Fruit fly (Drosophila melanogaster) whole organism, embryonic: ENCODE measurements around the gene kni.
A peak's percentile ranks its signal among the peaks of the same experiment; 100 is the strongest.

Experiments
- CG1024 ChIP-seq: fragments of 200-800 bp; sonication (Bioruptor generic); IDR thresholded peaks from 2 replicates; pipeline ENCODE4 v1.3.6; 2022; ENCODE audit warnings: missing biosample characterization, missing genetic modification characterization
- CG10979 ChIP-seq: fragments of 200-800 bp; sonication (Bioruptor generic); optimal IDR thresholded peaks from 2 replicates; lab custom pipeline; 2018; ENCODE audit warnings: missing biosample characterization, mild to moderate bottlenecking, missing genetic modification characterization, moderate library complexity
- CG14667 ChIP-seq: fragments of 200-800 bp; sonication (Bioruptor generic); IDR thresholded peaks from 2 replicates; pipeline ENCODE4 v1.3.6; 2022; ENCODE audit warnings: missing biosample characterization, missing genetic modification characterization
- CG15601 ChIP-seq: fragments of 200-800 bp; sonication (Bioruptor generic); optimal IDR thresholded peaks from 3 replicates; lab custom pipeline; 2019; ENCODE audit warnings: missing biosample characterization, mild to moderate bottlenecking, missing genetic modification characterization, moderate library complexity
- CG15696 ChIP-seq: fragments of 200-800 bp; sonication (Bioruptor generic); optimal IDR thresholded peaks from 2 replicates; lab custom pipeline; 2019; ENCODE audit warnings: missing biosample characterization, mild to moderate bottlenecking, missing genetic modification characterization, moderate library complexity
- CG16815 ChIP-seq: fragments of 200-800 bp; sonication (Bioruptor generic); optimal IDR thresholded peaks from 3 replicates; lab custom pipeline; 2017; ENCODE audit warnings: missing biosample characterization, mild to moderate bottlenecking, missing genetic modification characterization
- CG3995 ChIP-seq: fragments of 200-800 bp; sonication (Bioruptor generic); optimal IDR thresholded peaks from 3 replicates; lab custom pipeline; 2016; ENCODE audit warnings: missing biosample characterization, missing genetic modification characterization
- CG7745 ChIP-seq: fragments of 200-800 bp; sonication (Bioruptor generic); optimal IDR thresholded peaks from 2 replicates; lab custom pipeline; 2018; ENCODE audit warnings: missing biosample characterization, mild to moderate bottlenecking, missing genetic modification characterization, moderate library complexity
- CG7928 ChIP-seq: fragments of 200-800 bp; sonication (Bioruptor generic); optimal IDR thresholded peaks from 2 replicates; lab custom pipeline; 2017; ENCODE audit warnings: missing biosample characterization, mild to moderate bottlenecking, missing genetic modification characterization
- CG7987 ChIP-seq: fragments of 200-800 bp; sonication (Bioruptor generic); optimal IDR thresholded peaks from 2 replicates; lab custom pipeline; 2018; ENCODE audit warnings: missing biosample characterization, mild to moderate bottlenecking, missing genetic modification characterization, moderate library complexity
- CG8290 ChIP-seq, 3 experiments: fragments of 200-800 bp; sonication (Bioruptor generic); optimal IDR thresholded peaks; 2 replicates each; lab custom pipeline; 2016 to 2019; ENCODE audit warnings: missing biosample characterization in 3 of 3, missing genetic modification characterization in 3 of 3, mild to moderate bottlenecking in 2 of 3, moderate library complexity in 1 of 3
- CG9727 ChIP-seq: fragments of 200-800 bp; sonication (Bioruptor generic); optimal IDR thresholded peaks from 3 replicates; lab custom pipeline; 2017; ENCODE audit warnings: missing biosample characterization, mild to moderate bottlenecking, missing genetic modification characterization
- E2f1 ChIP-seq: fragments of 200-800 bp; sonication (Bioruptor generic); IDR thresholded peaks from 2 replicates; pipeline ENCODE4 v1.3.6; 2022; ENCODE audit warnings: missing biosample characterization, missing genetic modification characterization
- GATAe ChIP-seq: fragments of 200-800 bp; sonication (Bioruptor generic); conservative IDR thresholded peaks from 2 replicates; pipeline ENCODE4 v1.3.6; 2022; ENCODE audit warnings: missing biosample characterization, missing genetic modification characterization
- HLHmδ ChIP-seq: fragments of 200-800 bp; sonication (Bioruptor generic); optimal IDR thresholded peaks from 2 replicates; lab custom pipeline; 2018; ENCODE audit warnings: missing biosample characterization, mild to moderate bottlenecking, missing genetic modification characterization, moderate library complexity
- Hr51 ChIP-seq, 2 experiments: fragments of 200-800 bp; sonication (Bioruptor generic); optimal IDR thresholded peaks; 2 replicates in 1 of 2; 3 replicates in 1 of 2; lab custom pipeline; 2016 to 2018; ENCODE audit warnings: missing biosample characterization in 2 of 2, missing genetic modification characterization in 2 of 2, mild to moderate bottlenecking in 1 of 2, moderate library complexity in 1 of 2
- Optix ChIP-seq: fragments of 200-800 bp; sonication (Bioruptor generic); IDR thresholded peaks from 3 replicates; pipeline ENCODE4 v1.3.6; 2022; ENCODE audit warnings: missing biosample characterization, missing genetic modification characterization
- Poxn ChIP-seq: fragments of 200-800 bp; sonication (Bioruptor generic); IDR thresholded peaks from 2 replicates; pipeline ENCODE4 v1.3.6; 2022; ENCODE audit warnings: missing biosample characterization, missing genetic modification characterization
- Rx ChIP-seq: fragments of 200-800 bp; sonication (Bioruptor generic); IDR thresholded peaks from 2 replicates; pipeline ENCODE4 v1.3.6; 2022; ENCODE audit warnings: missing biosample characterization, missing genetic modification characterization
- Xrp1 ChIP-seq: fragments of 200-800 bp; sonication (Bioruptor generic); IDR thresholded peaks from 2 replicates; pipeline ENCODE4 v1.3.6; 2022; ENCODE audit warnings: missing biosample characterization, missing genetic modification characterization
- ac ChIP-seq: fragments of 200-800 bp; sonication (Bioruptor generic); optimal IDR thresholded peaks from 3 replicates; lab custom pipeline; 2017; ENCODE audit warnings: missing biosample characterization, mild to moderate bottlenecking, missing genetic modification characterization
- ara ChIP-seq: fragments of 200-800 bp; sonication (Bioruptor generic); IDR thresholded peaks from 2 replicates; pipeline ENCODE4 v1.3.6; 2022; ENCODE audit warnings: missing biosample characterization, missing genetic modification characterization
- bbx ChIP-seq: fragments of 200-800 bp; sonication (Bioruptor generic); IDR thresholded peaks from 2 replicates; pipeline ENCODE4 v1.3.6; 2022; ENCODE audit warnings: missing biosample characterization, missing genetic modification characterization; ENCODE audit not compliant: partially characterized antibody
- bsh ChIP-seq, 2 experiments: fragments of 200-800 bp; sonication (Bioruptor generic); optimal IDR thresholded peaks; 2 replicates each; lab custom pipeline; 2017 to 2018; ENCODE audit warnings: mild to moderate bottlenecking in 2 of 2, missing biosample characterization in 2 of 2, missing genetic modification characterization in 2 of 2, moderate library complexity in 1 of 2
- cad ChIP-seq: fragments of >200 bp; optimal IDR thresholded peaks from 2 replicates; lab custom pipeline; 2017; ENCODE audit warnings: missing biosample characterization, missing genetic modification characterization
- ci ChIP-seq: fragments of 200-800 bp; sonication (Bioruptor generic); IDR thresholded peaks from 3 replicates; pipeline ENCODE4 v1.3.6; 2022; ENCODE audit warnings: missing biosample characterization, missing genetic modification characterization
- dm ChIP-seq: fragments of 200-800 bp; sonication (Bioruptor generic); optimal IDR thresholded peaks from 3 replicates; lab custom pipeline; 2016; ENCODE audit warnings: missing biosample characterization, missing genetic modification characterization
- dmrt11E ChIP-seq: fragments of 200-800 bp; sonication (Bioruptor generic); optimal IDR thresholded peaks from 3 replicates; lab custom pipeline; 2018; ENCODE audit warnings: missing biosample characterization, mild to moderate bottlenecking, missing genetic modification characterization, moderate library complexity
- dysf ChIP-seq: fragments of 200-800 bp; sonication (Bioruptor generic); IDR thresholded peaks from 3 replicates; pipeline ENCODE4 v1.3.6; 2022; ENCODE audit warnings: missing biosample characterization, missing genetic modification characterization
- esg ChIP-seq: fragments of 200-800 bp; sonication (Bioruptor generic); conservative IDR thresholded peaks from 2 replicates; pipeline ENCODE4 v1.3.6; 2022; ENCODE audit warnings: missing biosample characterization, missing genetic modification characterization
- fru ChIP-seq: fragments of >200 bp; optimal IDR thresholded peaks from 2 replicates; lab custom pipeline; 2017
- gcm ChIP-seq: fragments of 200-800 bp; sonication (Bioruptor generic); optimal IDR thresholded peaks from 2 replicates; lab custom pipeline; 2019; ENCODE audit warnings: missing biosample characterization, mild to moderate bottlenecking, missing genetic modification characterization, moderate library complexity
- gem ChIP-seq: fragments of 200-800 bp; sonication (Bioruptor generic); optimal IDR thresholded peaks from 2 replicates; lab custom pipeline; 2019; ENCODE audit warnings: missing biosample characterization, mild to moderate bottlenecking, missing genetic modification characterization, moderate library complexity
- gsb ChIP-seq: fragments of 200-800 bp; sonication (Bioruptor generic); IDR thresholded peaks from 2 replicates; pipeline ENCODE4 v1.3.6; 2022; ENCODE audit warnings: missing biosample characterization, missing genetic modification characterization
- kni ChIP-seq: fragments of 200-800 bp; sonication (Bioruptor generic); optimal IDR thresholded peaks from 3 replicates; lab custom pipeline; 2017; ENCODE audit warnings: mild to moderate bottlenecking, missing biosample characterization, missing genetic modification reagents, missing genetic modification characterization
- otp ChIP-seq: fragments of 200-800 bp; sonication (Bioruptor generic); IDR thresholded peaks from 3 replicates; pipeline ENCODE4, ENCODE4 v1.3.6; 2022; ENCODE audit warnings: missing biosample characterization, missing genetic modification characterization
- pb ChIP-seq: fragments of 200-800 bp; sonication (Bioruptor generic); optimal IDR thresholded peaks from 3 replicates; lab custom pipeline; 2016; ENCODE audit warnings: missing biosample characterization, missing genetic modification characterization
- prd ChIP-seq, 3 experiments: fragments of >200 bp in 2 of 3; fragments of 200-800 bp in 1 of 3; sonication (Bioruptor generic) in 1 of 3; optimal IDR thresholded peaks in 2 of 3; IDR thresholded peaks in 1 of 3; 2 replicates in 2 of 3; 3 replicates in 1 of 3; pipeline versions ENCODE4 v1.3.6 to Lab custom; 2017 to 2022; ENCODE audit warnings: missing biosample characterization in 1 of 3, missing genetic modification characterization in 1 of 3
- sens ChIP-seq: fragments of 200-800 bp; sonication (Bioruptor generic); peaks from one replicate; lab custom pipeline; 2016; ENCODE audit warnings: missing biosample characterization, missing genetic modification characterization
- tgo ChIP-seq: fragments of 200-800 bp; sonication (Bioruptor generic); IDR thresholded peaks from 3 replicates; pipeline ENCODE4 v1.3.6; 2022; ENCODE audit warnings: missing biosample characterization, missing genetic modification characterization
- tll ChIP-seq, 2 experiments: fragments of 200-800 bp in 1 of 2; fragments of >200 bp in 1 of 2; sonication (Bioruptor generic) in 1 of 2; optimal IDR thresholded peaks; 2 replicates each; lab custom pipeline; 2017 to 2019; ENCODE audit warnings: missing biosample characterization in 2 of 2, missing genetic modification characterization in 2 of 2, mild to moderate bottlenecking in 1 of 2, moderate library complexity in 1 of 2
- zfh1 ChIP-seq: fragments of 200-800 bp; sonication (Bioruptor generic); IDR thresholded peaks from 3 replicates; pipeline ENCODE4 v1.3.6; 2022; ENCODE audit warnings: missing biosample characterization, missing genetic modification characterization

Gene kni

dm6 chr3L:20667408-20667807 is 27.8 kb downstream of the kni start (continued):
- TF ChIP-seq CG3995 (GFP tag; lab: Kevin White, UChicago) (no peak), Hr51 (GFP tag; optimal IDR thresholded peaks at IDR 0.05; lab: Kevin White, UChicago) (peak in 1 of 2 experiments; percentile 4), gem (peak; percentile 2), tgo (GFP tag; lab: Robert Waterston, UW) (no peak), ara (GFP tag; lab: Robert Waterston, UW) (peak; percentile 49; the same call in 1 of the 2 replicates), Poxn (GFP tag; lab: Robert Waterston, UW) (no peak), GATAe (GFP tag; lab: Robert Waterston, UW) (no peak), CG15696 (tag; lab: Kevin White, UChicago) (peak; percentile 41), CG7928 (GFP tag; lab: Kevin White, UChicago) (no peak), fru (no peak), prd (optimal IDR thresholded peaks at IDR 0.05; lab: Kevin White, UChicago) (no peak), prd (GFP tag; IDR thresholded peaks at IDR 0.05; lab: Robert Waterston, UW) (peak; percentile 53; the same call in 2 of the 3 replicates), sens (peak; percentile 60), CG1024 (GFP tag; lab: Robert Waterston, UW) (0 out of 2 replicates have a peak, but pooled peaks have one; percentile 4), ci (GFP tag; lab: Robert Waterston, UW) (0 out of 3 replicates have a peak, but pooled peaks have one; percentile 30), E2f1 (GFP tag; lab: Robert Waterston, UW) (no peak), CG7987 (GFP tag; lab: Kevin White, UChicago) (no peak), dmrt11E (tag; lab: Kevin White, UChicago) (peak; percentile 18), CG10979 (tag; lab: Kevin White, UChicago) (no peak), CG8290 (GFP tag; optimal IDR thresholded peaks at IDR 0.05; lab: Kevin White, UChicago) (no peak), CG8290 (tag; optimal IDR thresholded peaks at IDR 0.05; lab: Kevin White, UChicago) (no peak), Rx (GFP tag; lab: Robert Waterston, UW) (no peak), CG16815 (GFP tag; lab: Kevin White, UChicago) (peak; percentile 1), gsb (GFP tag; lab: Robert Waterston, UW) (no peak), HLHmδ (no peak), dm (GFP tag; lab: Kevin White, UChicago) (no peak), dysf (GFP tag; lab: Robert Waterston, UW) (no peak), cad (GFP tag; lab: Kevin White, UChicago) (no peak), Optix (GFP tag; lab: Robert Waterston, UW) (no peak), CG15601 (tag; lab: Kevin White, UChicago) (peak; percentile 5), otp (GFP tag; lab: Robert Waterston, UW) (peak; percentile 61; the same call in 1 of the 3 replicates), CG7745 (tag; lab: Kevin White, UChicago) (peak; percentile 10), CG9727 (GFP tag; lab: Kevin White, UChicago) (peak; percentile 46), ac (GFP tag; lab: Kevin White, UChicago) (peak; percentile 42), kni (GFP tag; lab: Kevin White, UChicago) (peak; percentile 35), gcm (GFP tag; lab: Kevin White, UChicago) (no peak), esg (no peak), tll (GFP tag; optimal IDR thresholded peaks at IDR 0.05; lab: Kevin White, UChicago) (peak in 1 of 2 experiments; percentile 3), bbx (no peak), bsh (GFP tag; optimal IDR thresholded peaks at IDR 0.05; lab: Kevin White, UChicago) (peak in 1 of 2 experiments; percentile 9), CG14667 (GFP tag; lab: Robert Waterston, UW) (0 out of 2 replicates have a peak, but pooled peaks have one; percentile 20), zfh1 (GFP tag; lab: Robert Waterston, UW) (peak; percentile 42; the same call in 1 of the 3 replicates), pb (GFP tag; lab: Kevin White, UChicago) (no peak), Xrp1 (GFP tag; lab: Robert Waterston, UW) (peak; percentile 42; the same call in 1 of the 2 replicates)
